Fruit fly (Drosophila melanogaster): ENCODE data around the gene Npc1a.

Gene Npc1a

DNA sequence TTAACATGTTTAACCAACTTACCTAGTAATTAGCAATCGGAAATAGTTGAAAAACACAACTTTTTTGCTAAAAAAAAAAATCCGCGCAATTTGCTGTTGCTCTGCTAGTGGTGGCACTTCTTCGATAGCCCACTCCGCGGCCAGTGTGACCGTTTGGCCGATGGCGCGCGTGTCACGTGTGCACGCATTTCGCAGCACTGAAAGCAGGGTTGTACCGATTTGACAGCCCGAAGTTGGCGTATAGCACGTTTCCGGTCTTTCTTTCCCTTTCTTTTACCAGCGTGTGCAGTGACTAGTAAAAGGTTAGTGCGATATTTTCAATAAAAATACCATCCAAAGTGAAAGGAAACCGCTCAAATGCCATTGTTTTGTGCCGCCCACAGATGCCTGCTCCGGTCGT is 20.2 kb downstream of the Npc1a start, which contains the start of the genes Ripalpha and RpL7 (continued):
- TF ChIP-seq Xbp1 (GFP tag; optimal IDR thresholded peaks at IDR 0.05): peak; percentile 98
- peak; percentile 81 for TF ChIP-seq danr (GFP tag; IDR thresholded peaks at IDR 0.05)
- TF ChIP-seq CG6272 (GFP tag; IDR thresholded peaks at IDR 0.05): peak; percentile 94
- TF ChIP-seq esg (GFP tag; conservative IDR thresholded peaks at IDR 0.05): peak; percentile 63
- peak; percentile 92 for TF ChIP-seq CG3163 (GFP tag; optimal IDR thresholded peaks at IDR 0.05)
- TF ChIP-seq CG14050 (GFP tag; IDR thresholded peaks at IDR 0.05): peak; percentile 95
- peak; percentile 88 for TF ChIP-seq sisA (GFP tag; IDR thresholded peaks at IDR 0.05)
- TF ChIP-seq Lim3 (GFP tag; IDR thresholded peaks at IDR 0.05): no peak; the same call in 1 of the 2 replicates
- peak; percentile 93 for TF ChIP-seq Nf-YA (GFP tag; IDR thresholded peaks at IDR 0.05)
- no peak; the same call in 1 of the 2 replicates for TF ChIP-seq CG43689 (GFP tag; IDR thresholded peaks at IDR 0.05)
- TF ChIP-seq wdn (GFP tag; IDR thresholded peaks at IDR 0.05): peak; percentile 97
- TF ChIP-seq CG17912 (GFP tag; optimal IDR thresholded peaks at IDR 0.05): peak; percentile 99
- TF ChIP-seq CG18476 (GFP tag; optimal IDR thresholded peaks at IDR 0.05): peak; percentile 92
- TF ChIP-seq CG17802 (tag; optimal IDR thresholded peaks at IDR 0.05): peak; percentile 91
- peak; percentile 94 for TF ChIP-seq Atf6 (GFP tag; IDR thresholded peaks at IDR 0.05)
- TF ChIP-seq Dip2 (GFP tag; IDR thresholded peaks at IDR 0.05): no peak
- peak; percentile 99 for TF ChIP-seq CG34376 (GFP tag; optimal IDR thresholded peaks at IDR 0.05)
- peak; percentile 95 for TF ChIP-seq CG16815 (GFP tag; optimal IDR thresholded peaks at IDR 0.05)
- peak; percentile 97 for TF ChIP-seq CG5245 (GFP tag; optimal IDR thresholded peaks at IDR 0.05)
- TF ChIP-seq CG11398 (GFP tag; optimal IDR thresholded peaks at IDR 0.05): peak; percentile 98
- peak; percentile 98 for TF ChIP-seq CG32532 (GFP tag; IDR thresholded peaks at IDR 0.05)
- peak; percentile 99 for TF ChIP-seq Fer1 (GFP tag; optimal IDR thresholded peaks at IDR 0.05)
- TF ChIP-seq Gsc (GFP tag; IDR thresholded peaks at IDR 0.05): no peak
- peak; percentile 98 for TF ChIP-seq gcm2 (GFP tag; optimal IDR thresholded peaks at IDR 0.05)
- peak; percentile 84 for TF ChIP-seq tap (tag; optimal IDR thresholded peaks at IDR 0.05)
- peak; percentile 88 for TF ChIP-seq jing (GFP tag; optimal IDR thresholded peaks at IDR 0.05)
- TF ChIP-seq bsh (GFP tag; optimal IDR thresholded peaks at IDR 0.05): peak in 1 of 2 experiments; percentile 93
- peak; percentile 97 for TF ChIP-seq Dip3 (GFP tag; optimal IDR thresholded peaks at IDR 0.05)
- peak; percentile 97 for TF ChIP-seq btn (GFP tag; optimal IDR thresholded peaks at IDR 0.05)
- TF ChIP-seq CG6654 (GFP tag; optimal IDR thresholded peaks at IDR 0.05): peak; percentile 90
- TF ChIP-seq cad (GFP tag; optimal IDR thresholded peaks at IDR 0.05): no peak
- peak; percentile 88 for TF ChIP-seq peb (GFP tag; IDR thresholded peaks at IDR 0.05)
- TF ChIP-seq maf-S (GFP tag; optimal IDR thresholded peaks at IDR 0.05): peak; percentile 98
- TF ChIP-seq corto (GFP tag; optimal IDR thresholded peaks at IDR 0.05): peak; percentile 85
- TF ChIP-seq HLH3B (GFP tag; IDR thresholded peaks at IDR 0.05): peak; percentile 95
- peak; percentile 99 for TF ChIP-seq CG17186 (GFP tag; optimal IDR thresholded peaks at IDR 0.05)
- peak; percentile 95 for TF ChIP-seq ems (GFP tag; optimal IDR thresholded peaks at IDR 0.05)
- TF ChIP-seq pzg (GFP tag; optimal IDR thresholded peaks at IDR 0.05): peak; percentile 100
- peak; percentile 95 for TF ChIP-seq unpg (GFP tag; optimal IDR thresholded peaks at IDR 0.05)
- TF ChIP-seq gro (GFP tag; optimal IDR thresholded peaks at IDR 0.05): peak; percentile 98
- peak; percentile 90 for TF ChIP-seq CG2678 (tag; optimal IDR thresholded peaks at IDR 0.05)
- TF ChIP-seq D (optimal IDR thresholded peaks at IDR 0.05): no peak
- peak; percentile 93 for TF ChIP-seq D (GFP tag; optimal IDR thresholded peaks at IDR 0.05)
- TF ChIP-seq luna (GFP tag; optimal IDR thresholded peaks at IDR 0.05): peak; percentile 95
- TF ChIP-seq CG3281 (GFP tag; optimal IDR thresholded peaks at IDR 0.05): peak; percentile 98
- TF ChIP-seq h (optimal IDR thresholded peaks at IDR 0.05): no peak
- TF ChIP-seq CG11696 (GFP tag; IDR thresholded peaks at IDR 0.05): peak; percentile 83
- TF ChIP-seq CG3065 (GFP tag; optimal IDR thresholded peaks at IDR 0.05): peak; percentile 97
- peak; percentile 88 for TF ChIP-seq CG4730 (GFP tag; IDR thresholded peaks at IDR 0.05)
- TF ChIP-seq CG15011 (GFP tag; optimal IDR thresholded peaks at IDR 0.05): peak; percentile 96
- TF ChIP-seq sr (GFP tag; IDR thresholded peaks at IDR 0.05): peak; percentile 98
- peak; percentile 99 for TF ChIP-seq Sry-δ (GFP tag; optimal IDR thresholded peaks at IDR 0.05)
- TF ChIP-seq dm (GFP tag; optimal IDR thresholded peaks at IDR 0.05): peak; percentile 100
